Fruit fly (Drosophila melanogaster) Kc167 (cell line): ENCODE results near the gene CG3038.

Experiments
- Myc ChIP-seq: fragments of >200 bp; optimal IDR thresholded peaks from 2 replicates; lab custom pipeline; 2017; ENCODE audit warnings: missing external identifiers
- Sin3A ChIP-seq: fragments of >200 bp; optimal IDR thresholded peaks from 2 replicates; lab custom pipeline; 2018; ENCODE audit warnings: missing external identifiers
- h ChIP-seq: fragments of >200 bp; optimal IDR thresholded peaks from 3 replicates; lab custom pipeline; 2018; ENCODE audit warnings: missing external identifiers
- insv ChIP-seq: fragments of >200 bp; optimal IDR thresholded peaks from 3 replicates; lab custom pipeline; 2018; ENCODE audit warnings: missing external identifiers
- psq ChIP-seq: fragments of >200 bp; optimal IDR thresholded peaks from 2 replicates; lab custom pipeline; 2017; ENCODE audit warnings: missing external identifiers
- ttk ChIP-seq: sonication (Bioruptor generic); optimal IDR thresholded peaks from 2 replicates; lab custom pipeline; 2017; ENCODE audit warnings: missing external identifiers

Gene CG3038

dm6 chrX:245802-246201 is at the start of gene CG3038, which contains the start of gene G9a:
CG3038 (minus strand) TSS chrX:245856.
G9a (plus strand) TSS chrX:245978.
- TF ChIP-seq h: no peak
- no peak for TF ChIP-seq ttk
- TF ChIP-seq Sin3A (lab: Kevin White, UChicago): no peak
- TF ChIP-seq Myc (lab: Kevin White, UChicago): no peak
- TF ChIP-seq psq: no peak
- TF ChIP-seq insv (lab: Kevin White, UChicago): no peak

DNA sequence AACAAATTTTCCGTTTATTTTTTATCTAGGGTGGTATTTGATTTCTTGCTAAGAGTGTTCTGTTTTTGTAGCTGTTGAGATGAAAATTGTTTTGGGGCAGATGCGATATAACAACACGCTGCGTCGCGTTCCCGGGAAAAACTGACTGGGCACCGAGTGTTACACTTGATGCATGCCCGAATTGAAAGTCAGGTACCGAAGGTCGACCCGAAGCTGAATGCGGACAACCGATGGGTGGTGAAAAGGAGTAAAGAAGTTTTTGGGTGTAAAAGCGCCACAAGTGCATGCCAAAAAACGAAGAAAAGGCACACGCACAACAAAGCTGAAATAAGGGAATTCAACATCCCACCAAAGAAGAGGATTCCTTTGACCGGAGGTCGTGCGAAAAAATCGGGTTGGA is 49.2 kb upstream of the CG3038 start, which contains the start of gene CG13375:
Gene CG13375 (minus strand): TSS at position 124 of the 400 bp plus-strand sequence.
- TF ChIP-seq Myc (lab: Kevin White, UChicago) (no peak), Sin3A (lab: Kevin White, UChicago) (no peak), psq (no peak), ttk (no peak), h (no peak), insv (lab: Kevin White, UChicago) (no peak)

DNA sequence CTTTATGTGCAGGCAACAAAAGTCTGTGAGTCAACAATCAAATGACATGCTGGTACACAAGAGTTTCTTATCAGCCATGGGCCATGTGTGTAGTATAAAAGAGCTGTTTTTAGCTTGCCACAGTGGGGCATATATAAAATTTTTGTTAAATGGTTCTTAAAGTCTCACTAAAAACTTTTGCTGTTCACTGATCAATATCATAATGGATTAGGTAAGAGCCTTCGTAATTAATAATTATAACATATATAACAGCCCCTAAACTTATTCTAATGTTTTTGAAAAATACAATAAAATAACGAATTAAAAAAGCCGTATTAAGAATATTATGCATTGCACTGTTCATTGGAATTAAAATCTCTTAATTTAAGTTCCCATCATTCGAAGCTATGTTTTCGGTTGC is 47.6 kb upstream of the CG3038 start:
- TF ChIP-seq Sin3A (lab: Kevin White, UChicago): no peak
- no peak for TF ChIP-seq h
- TF ChIP-seq ttk: no peak
- TF ChIP-seq Myc (lab: Kevin White, UChicago): no peak
- no peak for TF ChIP-seq insv (lab: Kevin White, UChicago)
- no peak for TF ChIP-seq psq

- TF ChIP-seq Sin3A (lab: Kevin White, UChicago): no peak
- TF ChIP-seq psq: no peak
- no peak for TF ChIP-seq Myc (lab: Kevin White, UChicago)
- TF ChIP-seq ttk: no peak
- TF ChIP-seq h: no peak
These were observed 33.6 kb upstream of the CG3038 start, which contains the start of the genes CG3777 and ewg for dm6 chrX:279097-279727. CG3777 (plus strand) TSS chrX:279703. ewg (minus strand) TSS chrX:279718.

DNA sequence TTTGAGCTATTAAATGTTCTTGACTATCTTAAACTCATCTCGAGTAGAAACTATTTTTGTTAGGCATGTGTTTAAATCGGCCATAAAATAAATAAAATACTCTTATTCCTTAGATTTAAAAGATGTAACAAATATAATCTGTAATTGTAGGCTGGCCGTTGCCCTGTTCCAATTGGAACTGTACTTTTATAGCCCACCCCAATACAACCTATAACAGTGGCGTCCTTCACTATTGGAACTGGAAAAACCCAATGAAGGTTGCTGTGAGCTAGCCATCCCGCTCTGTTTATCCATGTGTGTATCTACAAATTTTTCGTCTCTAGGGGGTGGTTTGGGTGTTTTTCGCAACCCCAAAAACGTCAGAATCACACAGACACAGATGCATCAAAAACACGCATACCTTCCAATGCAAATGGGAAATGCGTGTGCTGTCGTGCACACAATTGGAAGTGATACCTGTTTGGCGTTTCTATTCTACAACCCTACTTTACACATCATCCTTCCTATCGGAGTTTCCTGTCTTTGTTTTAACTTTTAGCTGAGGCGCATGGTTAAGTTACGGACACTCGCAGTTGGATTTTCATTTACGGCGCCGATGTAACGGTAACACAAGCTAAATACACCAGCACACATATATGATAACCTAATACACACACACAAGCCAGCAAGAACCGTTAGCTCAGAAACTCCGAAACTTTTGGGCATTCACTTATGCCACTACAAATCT is 32.9 kb upstream of the CG3038 start:
- TF ChIP-seq insv (lab: Kevin White, UChicago) (no peak), Sin3A (lab: Kevin White, UChicago) (no peak), psq (no peak), Myc (lab: Kevin White, UChicago) (no peak), ttk (no peak), h (no peak)

DNA sequence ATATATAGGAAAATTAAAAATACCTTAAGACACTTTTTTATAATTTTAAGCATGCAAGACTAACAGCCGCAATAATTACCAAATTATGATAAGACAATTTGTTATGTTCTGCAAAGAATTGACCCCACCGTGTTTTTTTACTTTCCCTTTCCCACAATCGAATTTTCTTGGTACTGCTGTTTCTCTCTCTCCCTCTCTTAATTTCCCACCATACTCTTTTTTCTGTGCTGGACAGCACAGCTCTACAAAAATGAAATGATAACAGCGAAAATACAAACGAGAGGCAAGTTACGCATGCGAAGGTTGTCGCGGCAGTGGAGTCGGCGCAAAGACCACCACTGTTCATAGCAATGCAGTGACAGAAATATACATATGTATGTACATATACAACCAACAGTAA is 32.2 kb upstream of the CG3038 start:
- no peak for TF ChIP-seq Sin3A (lab: Kevin White, UChicago)
- TF ChIP-seq Myc (lab: Kevin White, UChicago): no peak
- no peak for TF ChIP-seq insv (lab: Kevin White, UChicago)
- TF ChIP-seq ttk: no peak
- no peak for TF ChIP-seq h
- no peak for TF ChIP-seq psq

- TF ChIP-seq Sin3A (lab: Kevin White, UChicago) (no peak), Myc (lab: Kevin White, UChicago) (no peak), ttk (no peak), insv (lab: Kevin White, UChicago) (no peak), psq (no peak), h (no peak)
These were observed 30.9 kb upstream of the CG3038 start for dm6 chrX:276569-276968.

dm6 chrX:276065-276464 is 30.4 kb upstream of the CG3038 start:
- no peak for TF ChIP-seq psq
- no peak for TF ChIP-seq Sin3A (lab: Kevin White, UChicago)
- no peak for TF ChIP-seq ttk
- no peak for TF ChIP-seq h
- TF ChIP-seq insv (lab: Kevin White, UChicago): no peak
- TF ChIP-seq Myc (lab: Kevin White, UChicago): no peak

dm6 chrX:267979-268378 is 22.3 kb upstream of the CG3038 start:
- TF ChIP-seq psq (no peak), ttk (no peak), Sin3A (lab: Kevin White, UChicago) (no peak), h (no peak), insv (lab: Kevin White, UChicago) (no peak), Myc (lab: Kevin White, UChicago) (no peak)

DNA sequence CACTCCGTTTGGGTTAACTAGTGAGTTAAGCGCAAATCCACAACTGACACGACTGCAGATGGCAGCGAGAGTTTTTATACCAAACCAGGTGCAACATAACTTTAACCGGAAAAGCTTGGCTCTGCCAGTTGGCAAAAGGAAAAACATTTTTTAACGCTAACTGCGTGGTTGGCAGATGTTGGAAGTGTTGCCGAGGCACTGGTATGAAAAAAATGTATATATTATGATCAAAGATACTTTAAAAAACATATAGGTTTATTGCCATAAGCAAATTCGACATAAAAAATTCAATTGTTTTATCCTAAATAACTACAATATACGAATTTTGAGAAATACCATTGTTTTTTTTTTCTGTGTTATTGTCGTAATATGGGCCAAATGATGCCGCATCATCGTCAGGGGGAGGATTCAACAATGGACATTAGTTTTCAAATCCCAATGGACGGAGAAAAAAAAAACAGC is 21.4 kb upstream of the CG3038 start, which contains the start of gene CG13376:
Gene CG13376 (minus strand): TSS at position 51 of the 462 bp plus-strand sequence.
- TF ChIP-seq Myc (lab: Kevin White, UChicago) (no peak), h (no peak), ttk (no peak), Sin3A (lab: Kevin White, UChicago) (no peak), insv (lab: Kevin White, UChicago) (no peak), psq (no peak)

dm6 chrX:265692-266091 is 20.0 kb upstream of the CG3038 start:
- TF ChIP-seq ttk: no peak

DNA sequence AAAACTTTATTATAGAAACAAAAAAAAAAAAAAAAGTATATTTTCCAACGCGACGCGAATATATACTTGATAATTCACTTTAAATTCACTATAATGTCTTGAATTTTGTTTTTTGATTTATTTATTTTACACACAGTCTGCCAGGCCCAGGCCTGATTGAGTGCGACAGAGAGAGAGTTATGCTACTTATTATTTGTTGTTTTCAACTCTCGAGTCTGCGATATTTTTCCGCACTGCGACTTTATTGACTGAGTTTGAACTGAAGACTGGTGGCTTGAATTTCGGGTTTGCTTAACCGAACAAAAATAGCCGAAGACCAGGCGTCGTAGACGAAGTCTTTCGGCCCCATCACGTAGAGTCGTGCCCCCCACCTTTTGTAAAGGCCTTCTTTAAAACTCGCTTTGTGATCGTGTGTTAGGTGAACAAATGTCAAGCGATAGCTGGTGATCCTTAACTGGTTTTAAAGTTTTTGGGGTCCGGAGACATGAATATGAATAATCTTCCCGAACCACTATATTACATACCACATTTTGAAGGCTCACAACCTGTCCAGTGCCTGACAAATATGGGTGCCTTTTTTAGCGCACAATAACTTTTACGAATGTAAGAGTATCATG is 18.2 kb upstream of the CG3038 start, which contains the start of gene CG13377:
Gene CG13377 (minus strand): TSS at position 272 of the 617 bp plus-strand sequence.
- TF ChIP-seq Sin3A (lab: Kevin White, UChicago): no peak
- TF ChIP-seq psq: no peak
- TF ChIP-seq insv (lab: Kevin White, UChicago): no peak
- no peak for TF ChIP-seq h
- no peak for TF ChIP-seq ttk
